Worm (Caenorhabditis elegans) whole organism, early embryonic: ENCODE measurements around the gene nhr-51.
"Not testable (repeated sequence)": the region's sequence is repeated elsewhere in the genome, so short reads cannot be mapped to it uniquely, and the experiment has no call there.

Experiments used
- B0310.2 ChIP-seq: sonication (generic microtip); optimal IDR thresholded peaks from 2 replicates; lab custom pipeline; 2016; ENCODE audit warnings: mild to moderate bottlenecking, missing genetic modification characterization, missing compliant biosample characterization
- F13C5.2 ChIP-seq: sonication (generic microtip); optimal IDR thresholded peaks from 2 replicates; lab custom pipeline; 2017; ENCODE audit warnings: mild to moderate bottlenecking, missing genetic modification characterization, inconsistent platforms, missing compliant biosample characterization
- aly-1 ChIP-seq: sonication (generic microtip); optimal IDR thresholded peaks from 2 replicates; lab custom pipeline; 2016; ENCODE audit warnings: missing genetic modification characterization, missing compliant biosample characterization
- ama-1 ChIP-seq: fragments of 150-350 bp; optimal IDR thresholded peaks from 2 replicates; lab custom pipeline; 2014
- ceh-13 ChIP-seq: fragments of 200-800 bp; sonication (Bioruptor generic); optimal IDR thresholded peaks from 2 replicates; lab custom pipeline; 2018; ENCODE audit warnings: mild to moderate bottlenecking, missing genetic modification characterization, missing compliant biosample characterization
- ceh-36 ChIP-seq: sonication (generic microtip); optimal IDR thresholded peaks from 2 replicates; lab custom pipeline; 2016; ENCODE audit warnings: missing genetic modification characterization, inconsistent platforms, missing compliant biosample characterization
- ets-7 ChIP-seq: sonication (generic microtip); optimal IDR thresholded peaks from 2 replicates; lab custom pipeline; 2016; ENCODE audit warnings: missing genotype, missing genetic modification characterization, missing compliant biosample characterization
- flt-1 ChIP-seq: fragments of 200-800 bp; sonication (Bioruptor generic); IDR thresholded peaks from 2 replicates; pipeline ENCODE4 v1.3.6; 2022; ENCODE audit warnings: missing genetic modification characterization, missing compliant biosample characterization
- hmg-4 ChIP-seq: fragments of 200-800 bp; sonication (Bioruptor generic); optimal IDR thresholded peaks from 2 replicates; lab custom pipeline; 2018; ENCODE audit warnings: mild to moderate bottlenecking, missing genetic modification characterization, missing compliant biosample characterization
- hnd-1 ChIP-seq: sonication (generic microtip); optimal IDR thresholded peaks from 2 replicates; lab custom pipeline; 2016; ENCODE audit warnings: missing genetic modification characterization, missing compliant biosample characterization

ce11 chrV:15643192-15643591 lies 30.6 kb upstream of the nhr-51 start, which contains the start of gene C55A1.4:
- not testable (repeated sequence) for TF ChIP-seq hnd-1 (tag; lab: Kevin White, UChicago); ceh-13 (GFP tag; lab: Kevin White, UChicago); ama-1; flt-1 (GFP tag; lab: Robert Waterston, UW); ceh-36 (tag; lab: Kevin White, UChicago); F13C5.2 (tag; lab: Kevin White, UChicago); B0310.2 (tag; lab: Kevin White, UChicago); aly-1 (tag; lab: Kevin White, UChicago); hmg-4 (GFP tag; lab: Kevin White, UChicago); ets-7 (tag; lab: Kevin White, UChicago)
